Fruit fly (Drosophila melanogaster) whole organism, pupa: Measurements from ENCODE around the gene Pdfr.

Experiments
- CG10348 ChIP-seq: fragments of 200-800 bp; sonication (Bioruptor generic); IDR thresholded peaks from 2 replicates; pipeline ENCODE4 v1.3.6; 2022; ENCODE audit warnings: missing biosample characterization, missing genetic modification characterization
- CG12605 ChIP-seq: fragments of 200-800 bp; sonication (Bioruptor generic); IDR thresholded peaks from 2 replicates; pipeline ENCODE4 v1.3.6; 2022; ENCODE audit warnings: missing biosample characterization, missing genetic modification characterization
- CG14655 ChIP-seq: fragments of 200-800 bp; sonication (Bioruptor generic); optimal IDR thresholded peaks from 3 replicates; lab custom pipeline; 2017; ENCODE audit warnings: mild to moderate bottlenecking, missing biosample characterization, missing genetic modification reagents, missing genetic modification characterization
- CG15710 ChIP-seq: fragments of 200-800 bp; sonication (Bioruptor generic); optimal IDR thresholded peaks from 2 replicates; lab custom pipeline; 2018; ENCODE audit warnings: missing biosample characterization, mild to moderate bottlenecking, missing genetic modification characterization, moderate library complexity
- CG32121 ChIP-seq: fragments of 200-800 bp; sonication (Bioruptor generic); IDR thresholded peaks from 2 replicates; pipeline ENCODE4 v1.3.6; 2022; ENCODE audit warnings: missing biosample characterization, missing genetic modification characterization
- CG4496 ChIP-seq: fragments of 200-800 bp; sonication (Bioruptor generic); IDR thresholded peaks from 3 replicates; pipeline ENCODE4 v1.3.6; 2022; ENCODE audit warnings: missing biosample characterization, missing genetic modification characterization
- CG8159 ChIP-seq: fragments of 200-800 bp; sonication (Bioruptor generic); optimal IDR thresholded peaks from 3 replicates; lab custom pipeline; 2018; ENCODE audit warnings: missing biosample characterization, mild to moderate bottlenecking, missing genetic modification characterization, moderate library complexity
- D1 ChIP-seq: fragments of 200-800 bp; sonication (Bioruptor generic); optimal IDR thresholded peaks from 2 replicates; lab custom pipeline; 2018; ENCODE audit warnings: missing biosample characterization, mild to moderate bottlenecking, missing genetic modification characterization, moderate library complexity
- EcR ChIP-seq: fragments of 200-800 bp; sonication (Bioruptor generic); optimal IDR thresholded peaks from 3 replicates; lab custom pipeline; 2019; ENCODE audit warnings: missing biosample characterization, missing genetic modification characterization, mild to moderate bottlenecking, moderate library complexity, missing genetic modification reagents
- fd96Ca ChIP-seq: fragments of 200-800 bp; sonication (Bioruptor generic); IDR thresholded peaks from 3 replicates; pipeline ENCODE4 v1.3.6; 2022; ENCODE audit warnings: missing biosample characterization, missing genetic modification characterization
- rn ChIP-seq: fragments of 200-800 bp; sonication (Bioruptor generic); IDR thresholded peaks from 2 replicates; pipeline ENCODE4 v1.3.6; 2022; ENCODE audit warnings: missing biosample characterization, missing genetic modification characterization

dm6 chrX:2590607-2591006 lies 38.6 kb downstream of the Pdfr start:
- TF ChIP-seq CG14655 (GFP tag; lab: Kevin White, UChicago): no peak
- no peak for TF ChIP-seq rn (GFP tag; lab: Robert Waterston, UW)
- no peak for TF ChIP-seq CG12605
- no peak for TF ChIP-seq CG10348 (GFP tag; lab: Robert Waterston, UW)
- no peak for TF ChIP-seq D1 (tag; lab: Kevin White, UChicago)
- no peak for TF ChIP-seq CG32121 (GFP tag; lab: Robert Waterston, UW)
- no peak for TF ChIP-seq CG8159 (tag; lab: Kevin White, UChicago)
- peak; percentile 46 for TF ChIP-seq EcR (GFP tag; lab: Kevin White, UChicago)
- TF ChIP-seq fd96Ca (GFP tag; lab: Robert Waterston, UW): no peak
- no peak for TF ChIP-seq CG4496 (GFP tag; lab: Robert Waterston, UW)
- TF ChIP-seq CG15710 (tag; lab: Kevin White, UChicago): no peak
